Fruit fly (Drosophila melanogaster): ENCODE measurements around the gene CG7945.

DNA sequence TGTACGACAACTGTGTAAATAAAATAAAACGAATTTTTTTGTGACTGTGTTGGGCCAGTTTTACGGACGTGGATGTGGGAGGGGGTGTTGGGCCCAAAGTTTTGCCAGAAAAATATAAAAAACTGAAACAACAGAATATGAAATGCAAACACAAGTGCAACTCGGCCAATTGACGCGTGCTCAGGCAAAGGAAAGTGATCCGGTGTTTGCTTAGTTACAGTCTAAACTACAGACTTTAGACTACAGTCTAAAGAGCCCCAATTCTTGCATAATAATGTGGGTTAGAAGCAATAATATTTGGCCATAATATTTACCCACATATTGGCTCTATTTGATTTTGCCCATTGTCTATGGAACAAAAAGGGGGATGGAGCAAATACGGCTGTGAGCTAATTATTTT, 24.9 kb upstream of the CG7945 start:
- TF ChIP-seq pan (optimal IDR thresholded peaks at IDR 0.05) (no peak), CG8478 (optimal IDR thresholded peaks at IDR 0.05) (no peak), EcR (GFP tag; optimal IDR thresholded peaks at IDR 0.05) (no peak), usp (GFP tag; optimal IDR thresholded peaks at IDR 0.05) (no peak), psq (optimal IDR thresholded peaks at IDR 0.05) (no peak)

Data from whole organism.